Worm (Caenorhabditis elegans): ENCODE measurements around the gene twk-13.
A peak's percentile ranks its signal among the peaks of the same experiment; 100 is the strongest.

twk-13 gene

ce11 chrV:12320274-12320839, 17.4 kb downstream of the twk-13 start:
- TF ChIP-seq blmp-1 (tag; optimal IDR thresholded peaks at IDR 0.05) (no peak), nhr-237 (tag; optimal IDR thresholded peaks at IDR 0.05) (no peak), bed-3 (GFP tag; optimal IDR thresholded peaks at IDR 0.05) (no peak), ceh-39 (tag; optimal IDR thresholded peaks at IDR 0.05) (no peak), hlh-1 (tag; optimal IDR thresholded peaks at IDR 0.05) (no peak), lin-13 (tag; optimal IDR thresholded peaks at IDR 0.05) (no peak), snpc-4 (tag; optimal IDR thresholded peaks at IDR 0.05) (no peak), mls-2 (tag; optimal IDR thresholded peaks at IDR 0.05) (no peak), flh-1 (GFP tag; optimal IDR thresholded peaks at IDR 0.05) (no peak)

DNA sequence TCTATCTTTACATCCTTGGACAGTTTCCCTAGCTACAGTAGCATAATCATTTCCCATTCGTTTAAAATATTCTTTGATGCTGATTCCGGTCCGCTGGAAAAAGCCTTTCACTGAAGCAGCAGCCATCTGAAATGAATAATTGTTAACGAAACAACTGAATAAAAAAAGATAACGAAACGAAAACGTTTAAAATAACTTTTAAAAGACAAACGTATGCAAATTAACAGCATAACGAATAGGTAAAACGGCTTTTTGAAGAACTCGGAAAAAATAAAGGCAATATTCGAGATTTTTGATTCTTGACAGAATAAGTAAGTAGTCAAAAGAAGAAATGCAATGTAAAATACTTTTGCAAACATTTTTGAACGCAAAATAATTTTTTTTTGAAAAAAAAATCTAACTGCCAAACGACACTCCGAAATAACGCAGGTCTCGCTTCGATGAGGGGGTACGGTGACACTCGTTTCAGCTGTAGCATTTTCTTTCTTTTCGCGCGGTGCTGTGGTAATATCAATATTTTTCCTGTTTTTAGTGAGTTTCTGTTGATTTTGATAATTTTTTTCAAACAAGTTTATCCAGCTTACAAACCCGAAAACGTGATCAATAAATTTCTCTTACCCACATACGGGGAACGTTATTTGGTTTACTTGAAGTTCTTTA, 19.8 kb downstream of the twk-13 start, which contains the start of the genes R04F11.5 and R04F11.2:
TSS of gene R04F11.5 (minus strand) at position 126 of the 660 bp plus-strand sequence.
TSS of gene R04F11.2 (plus strand) at position 488 of the 660 bp plus-strand sequence.
- TF ChIP-seq tbx-8 (GFP tag; optimal IDR thresholded peaks at IDR 0.05) = no peak
- TF ChIP-seq elt-3 (tag; optimal IDR thresholded peaks at IDR 0.05) = no peak
- TF ChIP-seq hlh-1 (tag; optimal IDR thresholded peaks at IDR 0.05) = peak; percentile 47
- TF ChIP-seq mab-5 (tag; optimal IDR thresholded peaks at IDR 0.05) = no peak
- TF ChIP-seq ces-1 (GFP tag; optimal IDR thresholded peaks at IDR 0.05) = peak; percentile 52
- peak; percentile 41 for TF ChIP-seq ceh-39 (tag; optimal IDR thresholded peaks at IDR 0.05)
- peak; percentile 3 for TF ChIP-seq sptf-1 (tag; optimal IDR thresholded peaks at IDR 0.05)
- TF ChIP-seq M03D4.4 (tag; optimal IDR thresholded peaks at IDR 0.05) = no peak
- TF ChIP-seq lin-32 (GFP tag; optimal IDR thresholded peaks at IDR 0.05) = no peak
- no peak for TF ChIP-seq ceh-43 (GFP tag; optimal IDR thresholded peaks at IDR 0.05)
- peak; percentile 79 for TF ChIP-seq nhr-237 (tag; optimal IDR thresholded peaks at IDR 0.05)
- TF ChIP-seq flh-1 (GFP tag; optimal IDR thresholded peaks at IDR 0.05) = no peak
- TF ChIP-seq lsy-2 (tag; optimal IDR thresholded peaks at IDR 0.05) = peak; percentile 98
- no peak for TF ChIP-seq elt-1 (tag; optimal IDR thresholded peaks at IDR 0.05; ENCODE audit: borderline replicate concordance, insufficient read depth)
- TF ChIP-seq mep-1 (tag; optimal IDR thresholded peaks at IDR 0.05) = peak; percentile 90
- no peak for TF ChIP-seq ztf-11 (tag; optimal IDR thresholded peaks at IDR 0.05)
- peak; percentile 55 for TF ChIP-seq lin-13 (tag; optimal IDR thresholded peaks at IDR 0.05)
- TF ChIP-seq unc-62 (GFP tag; optimal IDR thresholded peaks at IDR 0.05) = peak; percentile 31
- peak; percentile 69 for TF ChIP-seq pha-4 (tag; optimal IDR thresholded peaks at IDR 0.05)
- no peak for TF ChIP-seq zip-8 (tag; optimal IDR thresholded peaks at IDR 0.05)
- no peak for TF ChIP-seq nhr-2 (tag; optimal IDR thresholded peaks at IDR 0.05)
- TF ChIP-seq blmp-1 (tag; optimal IDR thresholded peaks at IDR 0.05) = no peak
- no peak for TF ChIP-seq ham-2 (GFP tag; optimal IDR thresholded peaks at IDR 0.05)
- no peak for TF ChIP-seq ceh-83 (GFP tag; optimal IDR thresholded peaks at IDR 0.05)
- no peak for TF ChIP-seq snpc-4 (tag; optimal IDR thresholded peaks at IDR 0.05)

DNA sequence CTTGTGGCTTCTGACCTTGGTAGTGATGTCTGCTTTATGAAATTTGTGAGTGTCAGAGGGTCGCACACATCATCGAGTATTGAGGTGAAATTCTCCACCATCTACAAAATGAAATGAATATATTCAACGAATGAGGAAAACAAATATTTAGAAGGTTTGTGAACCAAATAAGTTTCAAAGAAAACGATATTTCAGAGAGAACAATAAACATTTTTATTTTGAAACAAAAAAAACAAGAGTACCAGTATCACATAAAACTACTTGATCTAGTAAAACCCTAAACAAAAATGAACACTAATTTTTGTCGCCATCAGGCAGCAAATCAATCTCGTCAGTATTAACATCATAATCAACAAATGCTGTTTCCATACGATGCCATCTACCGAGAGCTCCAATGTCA, 20.7 kb downstream of the twk-13 start, which contains the start of gene R04F11.3:
TSS of gene R04F11.3 (minus strand) at position 101 of the 400 bp plus-strand sequence.
- TF ChIP-seq unc-39 (tag; optimal IDR thresholded peaks at IDR 0.05) = no peak
- TF ChIP-seq ceh-43 (GFP tag; optimal IDR thresholded peaks at IDR 0.05) = no peak
- TF ChIP-seq hlh-1 (tag; optimal IDR thresholded peaks at IDR 0.05) = no peak
- no peak for TF ChIP-seq mls-2 (tag; optimal IDR thresholded peaks at IDR 0.05)
- no peak for TF ChIP-seq unc-62 (GFP tag; optimal IDR thresholded peaks at IDR 0.05)
- no peak for TF ChIP-seq nhr-12 (tag; optimal IDR thresholded peaks at IDR 0.05)
- no peak for TF ChIP-seq ceh-83 (GFP tag; optimal IDR thresholded peaks at IDR 0.05)
- no peak for TF ChIP-seq elt-1 (tag; optimal IDR thresholded peaks at IDR 0.05; ENCODE audit: borderline replicate concordance, insufficient read depth)
- no peak for TF ChIP-seq M03D4.4 (tag; optimal IDR thresholded peaks at IDR 0.05)
- no peak for TF ChIP-seq sem-2 (GFP tag; optimal IDR thresholded peaks at IDR 0.05)
- no peak for TF ChIP-seq drap-1 (GFP tag; optimal IDR thresholded peaks at IDR 0.05)
- TF ChIP-seq ztf-11 (tag; optimal IDR thresholded peaks at IDR 0.05) = no peak
- no peak for TF ChIP-seq ces-1 (GFP tag; optimal IDR thresholded peaks at IDR 0.05)
- no peak for TF ChIP-seq snpc-4 (tag; optimal IDR thresholded peaks at IDR 0.05)
- TF ChIP-seq tbx-8 (GFP tag; optimal IDR thresholded peaks at IDR 0.05) = no peak
- TF ChIP-seq lin-32 (GFP tag; optimal IDR thresholded peaks at IDR 0.05) = no peak
- no peak for TF ChIP-seq sptf-1 (tag; optimal IDR thresholded peaks at IDR 0.05)
- no peak for TF ChIP-seq lin-13 (tag; optimal IDR thresholded peaks at IDR 0.05)
- TF ChIP-seq lsy-2 (tag; optimal IDR thresholded peaks at IDR 0.05) = no peak
- no peak for TF ChIP-seq pha-4 (tag; optimal IDR thresholded peaks at IDR 0.05)

DNA sequence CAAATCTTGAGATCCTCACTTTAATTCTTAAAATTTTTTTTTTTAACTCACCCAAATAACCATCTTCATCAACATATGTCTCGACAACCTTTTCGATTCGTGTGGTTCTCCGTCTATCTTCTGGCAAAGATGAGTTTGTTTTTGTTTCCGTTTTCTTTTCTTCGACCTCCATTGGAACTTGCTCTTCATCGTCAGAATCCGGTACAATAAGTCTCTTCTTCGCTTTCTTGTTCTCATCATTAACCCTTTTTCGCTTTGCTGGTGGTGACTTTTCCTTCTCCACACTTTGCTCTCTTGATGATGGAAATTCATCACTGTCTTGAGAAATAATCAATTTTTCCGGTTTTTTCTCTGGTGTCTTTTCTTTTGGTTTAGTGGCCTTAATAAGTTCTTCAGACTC, 21.7 kb downstream of the twk-13 start:
- no peak for TF ChIP-seq unc-39 (tag; optimal IDR thresholded peaks at IDR 0.05)
- TF ChIP-seq nhr-28 (tag; optimal IDR thresholded peaks at IDR 0.05) = no peak
- TF ChIP-seq lsy-2 (tag; optimal IDR thresholded peaks at IDR 0.05) = no peak
- TF ChIP-seq elt-3 (tag; optimal IDR thresholded peaks at IDR 0.05) = no peak
- no peak for TF ChIP-seq snpc-4 (tag; optimal IDR thresholded peaks at IDR 0.05)
- no peak for TF ChIP-seq cnd-1 (tag; optimal IDR thresholded peaks at IDR 0.05)
- TF ChIP-seq bed-3 (GFP tag; optimal IDR thresholded peaks at IDR 0.05) = no peak

Measured in whole organism, mixed stage, embryonic.